Worm (Caenorhabditis elegans): ENCODE data around the gene lst-2.

DNA sequence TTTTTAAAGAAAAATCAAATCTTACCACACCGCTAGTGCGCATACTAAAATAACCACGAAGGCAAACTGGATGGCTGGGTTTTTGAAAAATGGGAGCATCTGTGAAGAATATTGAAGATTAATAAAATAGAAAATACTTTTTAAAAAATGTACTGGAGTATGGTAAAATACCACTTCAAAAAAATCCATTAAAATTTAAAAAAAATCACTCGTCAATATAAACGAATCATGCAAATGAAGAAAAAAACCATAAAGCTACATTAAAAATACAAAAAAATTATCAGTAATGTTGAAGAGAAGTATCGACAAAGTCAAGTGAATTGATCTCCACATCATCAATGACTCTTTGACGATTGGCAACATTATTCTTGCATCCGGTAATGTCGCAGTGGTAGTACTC lies 12.4 kb downstream of the lst-2 start, which contains the start of gene R160.5:
- TF ChIP-seq snpc-4 (tag; optimal IDR thresholded peaks at IDR 0.05) (no peak), nhr-28 (tag; optimal IDR thresholded peaks at IDR 0.05) (no peak)
